Worm (Caenorhabditis elegans) whole organism, L2 larva: Measurements from ENCODE around the gene syp-2.

Experiments used
- blmp-1 ChIP-seq: sonication (generic microtip); optimal IDR thresholded peaks from 2 replicates; lab custom pipeline; 2017; ENCODE audit warnings: missing genetic modification characterization, mild to moderate bottlenecking, missing compliant biosample characterization, antibody characterized with exemption, moderate library complexity; ENCODE audit not compliant: insufficient read depth
- egl-27 ChIP-seq: sonication (generic microtip); optimal IDR thresholded peaks from 3 replicates; lab custom pipeline; 2017; ENCODE audit warnings: missing biosample characterization, missing genetic modification reagents, missing genetic modification characterization
- fos-1 ChIP-seq: fragments of 150-350 bp; optimal IDR thresholded peaks from 2 replicates; lab custom pipeline; 2014; ENCODE audit warnings: missing biosample characterization, missing genetic modification characterization
- lin-39 ChIP-seq: fragments of 150-350 bp; optimal IDR thresholded peaks from 2 replicates; lab custom pipeline; 2014; ENCODE audit warnings: missing biosample characterization, missing genetic modification reagents, missing genetic modification characterization
- mab-5 ChIP-seq: fragments of 150-350 bp; optimal IDR thresholded peaks from 2 replicates; lab custom pipeline; 2014; ENCODE audit warnings: missing biosample characterization, missing genetic modification characterization
- nhr-11 ChIP-seq: fragments of 150-350 bp; optimal IDR thresholded peaks from 2 replicates; lab custom pipeline; 2014; ENCODE audit warnings: missing biosample characterization, missing genetic modification characterization
- nhr-12 ChIP-seq: fragments of 150-350 bp; optimal IDR thresholded peaks from 2 replicates; lab custom pipeline; 2014; ENCODE audit warnings: missing biosample characterization, missing genetic modification characterization
- unc-62 ChIP-seq: fragments of 150-350 bp; optimal IDR thresholded peaks from 2 replicates; lab custom pipeline; 2014; ENCODE audit warnings: missing biosample characterization, missing genetic modification reagents, missing genetic modification characterization

ce11 chrV:5521735-5522241 is 14.5 kb upstream of the syp-2 start, which contains the start of gene hir-1:
- TF ChIP-seq nhr-11 (tag; lab: Kevin White, UChicago), result no peak
- TF ChIP-seq blmp-1 (tag; lab: Kevin White, UChicago), result peak; percentile 30
- no peak for TF ChIP-seq nhr-12 (tag; lab: Kevin White, UChicago)
- TF ChIP-seq egl-27 (tag; lab: Kevin White, UChicago), result no peak
- no peak for TF ChIP-seq mab-5
- TF ChIP-seq unc-62 (GFP tag; lab: Kevin White, UChicago), result no peak
- TF ChIP-seq fos-1, result peak; percentile 47
- no peak for TF ChIP-seq lin-39
